Fruit fly (Drosophila melanogaster): ENCODE results near the gene PolE1.

dm6 chr3R:23358565-23359138 lies 10.7 kb downstream of the PolE1 start, which contains the start of gene RpS3:
- TF ChIP-seq CG15710 (tag; optimal IDR thresholded peaks at IDR 0.05) (no peak), EcR (GFP tag; optimal IDR thresholded peaks at IDR 0.05) (no peak), CG10348 (GFP tag; IDR thresholded peaks at IDR 0.05) (no peak), Pif1A (GFP tag; optimal IDR thresholded peaks at IDR 0.05) (no peak), CG14655 (GFP tag; optimal IDR thresholded peaks at IDR 0.05) (no peak), CG34367 (tag; optimal IDR thresholded peaks at IDR 0.05) (no peak), CG13204 (GFP tag; optimal IDR thresholded peaks at IDR 0.05) (no peak), CG9948 (tag; optimal IDR thresholded peaks at IDR 0.05) (no peak), CG17806 (tag; optimal IDR thresholded peaks at IDR 0.05) (no peak), CG8301 (tag; optimal IDR thresholded peaks at IDR 0.05) (no peak), CG32121 (GFP tag; IDR thresholded peaks at IDR 0.05) (no peak; the same call in 1 of the 2 replicates), Pif1B (GFP tag; optimal IDR thresholded peaks at IDR 0.05) (peak; percentile 13), CG8159 (tag; optimal IDR thresholded peaks at IDR 0.05) (peak; percentile 16), rn (GFP tag; IDR thresholded peaks at IDR 0.05) (no peak)

Data from whole organism, pupa.